Fruit fly (Drosophila melanogaster) whole organism, embryonic: ENCODE results near the gene Cap-H2.
A peak's percentile ranks its signal among the peaks of the same experiment; 100 is the strongest.

ENCODE experiments used
- CG10654 ChIP-seq: fragments of 200-800 bp; sonication (Bioruptor generic); optimal IDR thresholded peaks from 2 replicates; lab custom pipeline; 2016; ENCODE audit warnings: missing biosample characterization, missing genetic modification characterization
- CG11247 ChIP-seq: fragments of 200-800 bp; sonication (Bioruptor generic); IDR thresholded peaks from 2 replicates; pipeline ENCODE4 v1.3.6; 2022; ENCODE audit warnings: missing biosample characterization, missing genetic modification characterization
- CG11504 ChIP-seq: fragments of 200-800 bp; sonication (Bioruptor generic); optimal IDR thresholded peaks from 3 replicates; lab custom pipeline; 2019; ENCODE audit warnings: missing biosample characterization, mild to moderate bottlenecking, missing genetic modification characterization, moderate library complexity
- CG11695 ChIP-seq: fragments of 200-800 bp; sonication (Bioruptor generic); IDR thresholded peaks from 3 replicates; pipeline ENCODE4 v1.3.6; 2022; ENCODE audit warnings: missing biosample characterization, missing genetic modification characterization
- CG12071 ChIP-seq: fragments of 200-800 bp; sonication (Bioruptor generic); optimal IDR thresholded peaks from 3 replicates; lab custom pipeline; 2018; ENCODE audit warnings: missing biosample characterization, mild to moderate bottlenecking, missing genetic modification characterization
- CG15269 ChIP-seq: fragments of 200-800 bp; sonication (Bioruptor generic); optimal IDR thresholded peaks from 2 replicates; lab custom pipeline; 2018; ENCODE audit warnings: missing biosample characterization, mild to moderate bottlenecking, missing genetic modification characterization, moderate library complexity
- CG1647 ChIP-seq: fragments of 200-800 bp; sonication (Bioruptor generic); optimal IDR thresholded peaks from 3 replicates; lab custom pipeline; 2016; ENCODE audit warnings: missing biosample characterization, missing genetic modification characterization
- CG16815 ChIP-seq: fragments of 200-800 bp; sonication (Bioruptor generic); optimal IDR thresholded peaks from 3 replicates; lab custom pipeline; 2017; ENCODE audit warnings: missing biosample characterization, mild to moderate bottlenecking, missing genetic modification characterization
- CG17612 ChIP-seq: fragments of 200-800 bp; sonication (Bioruptor generic); IDR thresholded peaks from 2 replicates; pipeline ENCODE4 v1.3.6; 2022; ENCODE audit warnings: missing biosample characterization, missing genetic modification characterization
- CG18599 ChIP-seq: fragments of 200-800 bp; sonication (Bioruptor generic); optimal IDR thresholded peaks from 3 replicates; lab custom pipeline; 2017; ENCODE audit warnings: missing biosample characterization, missing genetic modification characterization, mild to moderate bottlenecking, moderate library complexity, missing genetic modification reagents
- CG18619 ChIP-seq: fragments of 200-800 bp; sonication (Bioruptor generic); optimal IDR thresholded peaks from 3 replicates; lab custom pipeline; 2017; ENCODE audit warnings: missing biosample characterization, mild to moderate bottlenecking, missing genetic modification characterization
- CG2120 ChIP-seq: fragments of 200-800 bp; sonication (Bioruptor generic); optimal IDR thresholded peaks from 3 replicates; lab custom pipeline; 2016; ENCODE audit warnings: missing biosample characterization, missing genetic modification characterization
- CG30403 ChIP-seq: fragments of 200-800 bp; sonication (Bioruptor generic); optimal IDR thresholded peaks from 3 replicates; lab custom pipeline; 2016; ENCODE audit warnings: missing biosample characterization, missing genetic modification characterization
- CG32767 ChIP-seq: fragments of 200-800 bp; sonication (Bioruptor generic); IDR thresholded peaks from 2 replicates; pipeline ENCODE4 v1.3.6; 2022; ENCODE audit warnings: missing biosample characterization, missing genetic modification characterization
- CG3281 ChIP-seq: fragments of 200-800 bp; sonication (Bioruptor generic); optimal IDR thresholded peaks from 3 replicates; lab custom pipeline; 2017; ENCODE audit warnings: missing biosample characterization, mild to moderate bottlenecking, missing genetic modification characterization
- CG34376 ChIP-seq: fragments of 200-800 bp; sonication (Bioruptor generic); optimal IDR thresholded peaks from 2 replicates; lab custom pipeline; 2018; ENCODE audit warnings: missing biosample characterization, mild to moderate bottlenecking, missing genetic modification characterization
- CG4282 ChIP-seq: fragments of 200-800 bp; sonication (Bioruptor generic); optimal IDR thresholded peaks from 2 replicates; lab custom pipeline; 2016; ENCODE audit warnings: missing biosample characterization, missing genetic modification characterization
- CG4707 ChIP-seq: fragments of 200-800 bp; sonication (Bioruptor generic); optimal IDR thresholded peaks from 2 replicates; lab custom pipeline; 2018; ENCODE audit warnings: missing biosample characterization, mild to moderate bottlenecking, missing genetic modification characterization, moderate library complexity
- CG6175 ChIP-seq: fragments of 200-800 bp; sonication (Bioruptor generic); IDR thresholded peaks from 3 replicates; pipeline ENCODE4 v1.3.6; 2022; ENCODE audit warnings: missing biosample characterization, missing genetic modification characterization
- CG6272 ChIP-seq: fragments of 200-800 bp; sonication (Bioruptor generic); IDR thresholded peaks from 2 replicates; pipeline ENCODE4 v1.3.6; 2022; ENCODE audit warnings: missing biosample characterization, missing genetic modification characterization
- CkIIα-i1 ChIP-seq: fragments of 200-800 bp; sonication (Bioruptor generic); IDR thresholded peaks from 2 replicates; pipeline ENCODE4 v1.3.6; 2022; ENCODE audit warnings: missing biosample characterization, missing genetic modification characterization
- E2f1 ChIP-seq: fragments of 200-800 bp; sonication (Bioruptor generic); IDR thresholded peaks from 2 replicates; pipeline ENCODE4 v1.3.6; 2022; ENCODE audit warnings: missing biosample characterization, missing genetic modification characterization
- Ets65A ChIP-seq: fragments of 200-800 bp; sonication (Bioruptor generic); peaks from one replicate; lab custom pipeline; 2016; ENCODE audit warnings: missing biosample characterization, missing genetic modification characterization
- Fer3 ChIP-seq: fragments of 200-800 bp; sonication (Bioruptor generic); optimal IDR thresholded peaks from 2 replicates; lab custom pipeline; 2018; ENCODE audit warnings: missing biosample characterization, mild to moderate bottlenecking, missing genetic modification characterization, moderate library complexity
- Hmr ChIP-seq: fragments of 200-800 bp; sonication (Bioruptor generic); optimal IDR thresholded peaks from 3 replicates; lab custom pipeline; 2017; ENCODE audit warnings: mild to moderate bottlenecking, missing biosample characterization, missing genetic modification reagents, missing genetic modification characterization
- Hr39 ChIP-seq: fragments of >200 bp; optimal IDR thresholded peaks from 2 replicates; lab custom pipeline; 2017
- Lhr ChIP-seq: fragments of 200-800 bp; sonication (Bioruptor generic); optimal IDR thresholded peaks from 3 replicates; lab custom pipeline; 2017; ENCODE audit warnings: mild to moderate bottlenecking, missing biosample characterization, missing genetic modification reagents, missing genetic modification characterization
- Meics ChIP-seq: fragments of 200-800 bp; sonication (Bioruptor generic); optimal IDR thresholded peaks from 2 replicates; lab custom pipeline; 2017; ENCODE audit warnings: missing biosample characterization, mild to moderate bottlenecking, missing genetic modification characterization
- Mrtf ChIP-seq: fragments of 200-800 bp; sonication (Bioruptor generic); IDR thresholded peaks from 3 replicates; pipeline ENCODE4 v1.3.6; 2022; ENCODE audit warnings: missing biosample characterization, missing genetic modification characterization
- Ptx1 ChIP-seq: fragments of 200-800 bp; sonication (Bioruptor generic); IDR thresholded peaks from 2 replicates; pipeline ENCODE4 v1.3.6; 2022; ENCODE audit warnings: missing biosample characterization, missing genetic modification characterization
- Rfx ChIP-seq: fragments of 200-800 bp; sonication (Bioruptor generic); IDR thresholded peaks from 2 replicates; pipeline ENCODE4 v1.3.6; 2022; ENCODE audit warnings: missing biosample characterization, missing genetic modification characterization
- Xbp1 ChIP-seq: fragments of 200-800 bp; sonication (Bioruptor generic); optimal IDR thresholded peaks from 3 replicates; lab custom pipeline; 2016; ENCODE audit warnings: missing biosample characterization, mild to moderate bottlenecking, missing genetic modification characterization
- cas ChIP-seq: fragments of 200-800 bp; sonication (Bioruptor generic); IDR thresholded peaks from 2 replicates; pipeline ENCODE4 v1.3.6; 2022; ENCODE audit warnings: missing biosample characterization, missing genetic modification characterization
- dati ChIP-seq: fragments of 200-800 bp; sonication (Bioruptor generic); IDR thresholded peaks from 2 replicates; pipeline ENCODE4 v1.3.6; 2022; ENCODE audit warnings: missing biosample characterization, missing genetic modification characterization
- dimm ChIP-seq: fragments of 200-800 bp; sonication (Bioruptor generic); IDR thresholded peaks from 2 replicates; pipeline ENCODE4 v1.3.6; 2022; ENCODE audit warnings: missing biosample characterization, missing genetic modification characterization
- dmrt11E ChIP-seq: fragments of 200-800 bp; sonication (Bioruptor generic); optimal IDR thresholded peaks from 3 replicates; lab custom pipeline; 2018; ENCODE audit warnings: missing biosample characterization, mild to moderate bottlenecking, missing genetic modification characterization, moderate library complexity
- dysf ChIP-seq: fragments of 200-800 bp; sonication (Bioruptor generic); IDR thresholded peaks from 3 replicates; pipeline ENCODE4 v1.3.6; 2022; ENCODE audit warnings: missing biosample characterization, missing genetic modification characterization
- lab ChIP-seq: fragments of 200-800 bp; sonication (Bioruptor generic); optimal IDR thresholded peaks from 3 replicates; lab custom pipeline; 2017; ENCODE audit warnings: missing biosample characterization, missing genetic modification characterization, mild to moderate bottlenecking, moderate library complexity, missing genetic modification reagents
- lilli ChIP-seq: fragments of 200-800 bp; sonication (Bioruptor generic); optimal IDR thresholded peaks from 3 replicates; lab custom pipeline; 2016; ENCODE audit warnings: missing biosample characterization, missing genetic modification characterization
- mam ChIP-seq: fragments of 200-800 bp; sonication (Bioruptor generic); optimal IDR thresholded peaks from 3 replicates; lab custom pipeline; 2016; ENCODE audit warnings: missing biosample characterization, missing genetic modification characterization
- pan ChIP-seq, 4 experiments: fragments of >200 bp in 3 of 4; fragments of 200-800 bp in 1 of 4; sonication (Bioruptor generic) in 1 of 4; optimal IDR thresholded peaks in 3 of 4; IDR thresholded peaks in 1 of 4; 2 replicates each; pipeline versions ENCODE4 v1.3.6 to Lab custom; 2017 to 2022; ENCODE audit warnings: missing biosample characterization in 2 of 4, missing genetic modification characterization in 2 of 4, mixed read lengths in 1 of 4
- prd ChIP-seq, 3 experiments: fragments of >200 bp in 2 of 3; fragments of 200-800 bp in 1 of 3; sonication (Bioruptor generic) in 1 of 3; optimal IDR thresholded peaks in 2 of 3; IDR thresholded peaks in 1 of 3; 2 replicates in 2 of 3; 3 replicates in 1 of 3; pipeline versions ENCODE4 v1.3.6 to Lab custom; 2017 to 2022; ENCODE audit warnings: missing biosample characterization in 1 of 3, missing genetic modification characterization in 1 of 3
- ranshi ChIP-seq: fragments of 200-800 bp; sonication (Bioruptor generic); IDR thresholded peaks from 2 replicates; pipeline ENCODE4 v1.3.6; 2022; ENCODE audit warnings: missing biosample characterization, missing genetic modification characterization
- slbo ChIP-seq: fragments of 200-800 bp; sonication (Bioruptor generic); IDR thresholded peaks from 2 replicates; pipeline ENCODE4 v1.3.6; 2022; ENCODE audit warnings: missing biosample characterization, missing genetic modification characterization
- stc ChIP-seq: fragments of 200-800 bp; sonication (Bioruptor generic); IDR thresholded peaks from 2 replicates; pipeline ENCODE4 v1.3.6; 2022; ENCODE audit warnings: missing biosample characterization, missing genetic modification characterization
- zf30C ChIP-seq: fragments of 200-800 bp; sonication (Bioruptor generic); optimal IDR thresholded peaks from 3 replicates; lab custom pipeline; 2018; ENCODE audit warnings: missing biosample characterization, mild to moderate bottlenecking, missing genetic modification characterization
- zfh2 ChIP-seq: fragments of 200-800 bp; sonication (Bioruptor generic); optimal IDR thresholded peaks from 2 replicates; lab custom pipeline; 2016; ENCODE audit warnings: missing biosample characterization, missing genetic modification characterization

Gene Cap-H2

DNA sequence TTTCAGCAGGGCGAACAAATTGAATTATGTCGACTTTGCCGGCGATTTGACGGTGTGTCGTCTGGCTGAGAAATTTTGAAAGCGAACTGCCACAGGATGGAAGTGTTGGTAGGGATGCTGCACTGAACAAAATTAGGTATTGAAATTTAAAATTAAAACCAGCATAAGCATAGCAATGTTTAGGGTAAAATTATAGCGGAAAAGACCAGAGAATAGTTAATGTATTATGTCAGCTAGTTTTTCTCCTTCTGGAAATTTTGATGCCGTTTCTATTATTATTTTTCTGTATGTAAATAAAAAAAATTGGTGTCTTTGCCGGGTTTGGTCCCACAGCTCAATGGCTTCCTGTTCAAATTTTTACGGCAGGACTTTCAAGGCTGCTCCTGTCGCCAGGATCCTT lies 34.4 kb upstream of the Cap-H2 start (continued):
- TF ChIP-seq cas (GFP tag; lab: Robert Waterston, UW) (no peak), CG15269 (tag; lab: Kevin White, UChicago) (no peak), CG1647 (GFP tag; lab: Kevin White, UChicago) (no peak), CG18599 (peak; percentile 68), CG6175 (GFP tag; lab: Robert Waterston, UW) (no peak), CG4707 (GFP tag; lab: Kevin White, UChicago) (no peak), Hr39 (lab: Kevin White, UChicago) (no peak), CG30403 (GFP tag; lab: Kevin White, UChicago) (no peak), Lhr (no peak), dmrt11E (no peak), stc (no peak), CkIIα-i1 (GFP tag; lab: Robert Waterston, UW) (no peak), zfh2 (no peak), CG3281 (GFP tag; lab: Kevin White, UChicago) (peak; percentile 24), CG4282 (no peak)

DNA sequence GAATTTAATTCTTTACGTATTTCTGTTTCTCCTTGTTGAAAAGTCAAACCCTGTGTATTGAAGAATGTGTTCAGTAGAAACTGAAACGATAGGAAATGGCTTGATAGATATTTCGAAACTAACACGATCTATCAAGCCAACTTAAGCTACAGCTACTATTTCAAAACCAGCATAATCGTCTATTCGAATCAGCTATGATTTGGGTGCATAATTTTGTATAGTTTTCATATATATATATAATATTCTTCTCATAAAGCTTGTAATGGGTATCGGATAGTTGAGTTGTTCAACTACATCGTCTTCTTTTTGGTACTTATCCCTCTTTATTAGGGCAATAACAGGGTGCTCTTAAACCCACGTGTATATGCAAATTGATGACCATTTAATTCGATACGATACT lies 25.3 kb upstream of the Cap-H2 start, which contains the start of gene tomboy20:
tomboy20 (minus strand) TSS at position 101 of the 400 bp plus-strand sequence.
- no peak for TF ChIP-seq dimm (GFP tag; lab: Robert Waterston, UW)
- TF ChIP-seq, all 482 proteins: peak for 0

DNA sequence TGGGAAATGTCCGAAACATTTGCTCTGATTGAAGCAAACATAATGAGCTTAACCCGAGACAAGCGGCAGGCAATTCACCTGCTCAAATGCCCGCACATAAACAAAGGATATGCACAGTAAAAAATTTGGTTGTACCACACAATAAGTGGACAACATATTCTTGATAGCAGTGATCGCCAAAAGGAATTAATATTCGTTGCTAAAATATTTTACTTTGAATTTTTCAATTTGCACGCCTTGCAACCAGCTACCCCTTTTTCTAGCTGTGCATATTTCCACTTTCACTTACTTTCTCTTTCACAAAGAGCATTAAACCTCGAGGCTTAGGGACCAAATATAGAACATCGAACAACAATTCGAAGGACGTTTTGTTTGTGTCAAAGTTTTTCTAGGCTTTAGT lies 13.5 kb upstream of the Cap-H2 start:
- no peak for TF ChIP-seq CG10654 (GFP tag; lab: Kevin White, UChicago)
- peak; percentile 9; the same call in 1 of the 2 replicates for TF ChIP-seq Ptx1 (GFP tag; lab: Robert Waterston, UW)
- peak; percentile 3 for TF ChIP-seq Xbp1 (GFP tag; lab: Kevin White, UChicago)
- TF ChIP-seq Hmr (GFP tag; lab: Kevin White, UChicago): peak; percentile 8
- 0 out of 2 replicates have a peak, but pooled peaks have one; percentile 13 for TF ChIP-seq stc
- peak; percentile 49; the same call in 1 of the 2 replicates for TF ChIP-seq slbo (GFP tag; lab: Robert Waterston, UW)
- peak; percentile 45 for TF ChIP-seq CG2120
- TF ChIP-seq pan (optimal IDR thresholded peaks at IDR 0.05; lab: Kevin White, UChicago): no peak
- TF ChIP-seq pan (GFP tag; optimal IDR thresholded peaks at IDR 0.05 in 1 of 2, IDR thresholded peaks at IDR 0.05 in 1 of 2): peak in 1 of 2 experiments; percentile 10
- no peak for TF ChIP-seq CG16815
- TF ChIP-seq dati: no peak
- TF ChIP-seq lab (GFP tag; lab: Kevin White, UChicago): peak; percentile 55
- no peak for TF ChIP-seq zf30C
- TF ChIP-seq CG18619 (GFP tag; lab: Kevin White, UChicago): no peak
- TF ChIP-seq CG34376 (GFP tag; lab: Kevin White, UChicago): no peak
- TF ChIP-seq CG6272 (GFP tag; lab: Robert Waterston, UW): 0 out of 2 replicates have a peak, but pooled peaks have one; percentile 16
- TF ChIP-seq Fer3 (tag; lab: Kevin White, UChicago): peak; percentile 36
- TF ChIP-seq mam (GFP tag; lab: Kevin White, UChicago): peak; percentile 19
- TF ChIP-seq lilli (GFP tag; lab: Kevin White, UChicago): peak; percentile 13
- TF ChIP-seq CG11695 (GFP tag; lab: Robert Waterston, UW): 0 out of 3 replicates have a peak, but pooled peaks have one; percentile 32
- peak; percentile 76 for TF ChIP-seq Ets65A
- peak; percentile 48 for TF ChIP-seq CG18599
- TF ChIP-seq CG11247 (GFP tag; lab: Robert Waterston, UW): 0 out of 2 replicates have a peak, but pooled peaks have one; percentile 28
- TF ChIP-seq Rfx (GFP tag; lab: Robert Waterston, UW): peak; percentile 60
- 0 out of 3 replicates have a peak, but pooled peaks have one; percentile 35 for TF ChIP-seq dysf (GFP tag; lab: Robert Waterston, UW)
- TF ChIP-seq CG32767 (GFP tag; lab: Robert Waterston, UW): 0 out of 2 replicates have a peak, but pooled peaks have one; percentile 14
- 0 out of 3 replicates have a peak, but pooled peaks have one; percentile 12 for TF ChIP-seq Mrtf (GFP tag; lab: Robert Waterston, UW)
- peak; percentile 30; the same call in 1 of the 2 replicates for TF ChIP-seq ranshi
- no peak for TF ChIP-seq CG17612
- peak; percentile 25 for TF ChIP-seq CG3281 (GFP tag; lab: Kevin White, UChicago)
- peak; percentile 35 for TF ChIP-seq CG11504 (tag; lab: Kevin White, UChicago)
- no peak for TF ChIP-seq CG12071 (GFP tag; lab: Kevin White, UChicago)
- peak; percentile 23 for TF ChIP-seq Meics (GFP tag; lab: Kevin White, UChicago)
- TF ChIP-seq E2f1 (GFP tag; lab: Robert Waterston, UW): 0 out of 2 replicates have a peak, but pooled peaks have one; percentile 30
- TF ChIP-seq prd (optimal IDR thresholded peaks at IDR 0.05; lab: Kevin White, UChicago): no peak
- TF ChIP-seq prd (GFP tag; IDR thresholded peaks at IDR 0.05; lab: Robert Waterston, UW): 0 out of 3 replicates have a peak, but pooled peaks have one; percentile 11
